Worm (Caenorhabditis elegans): ENCODE results near the gene C26B9.7.

The C26B9.7 gene

ce11 chrX:5330765-5331164 lies 11.3 kb upstream of the C26B9.7 start:
- no peak for TF ChIP-seq egl-27 (tag; optimal IDR thresholded peaks at IDR 0.05)
- no peak for TF ChIP-seq daf-12 (tag; optimal IDR thresholded peaks at IDR 0.05)
- no peak for TF ChIP-seq R02D3.7 (tag; optimal IDR thresholded peaks at IDR 0.05)
- no peak for TF ChIP-seq unc-62 (GFP tag; optimal IDR thresholded peaks at IDR 0.05)
- no peak for TF ChIP-seq nhr-77 (tag; optimal IDR thresholded peaks at IDR 0.05)
- no peak for TF ChIP-seq sea-2 (GFP tag; optimal IDR thresholded peaks at IDR 0.05)
- TF ChIP-seq mdl-1 (tag; optimal IDR thresholded peaks at IDR 0.05), result no peak
- TF ChIP-seq fkh-2 (tag; optimal IDR thresholded peaks at IDR 0.05), result no peak

ce11 chrX:5335368-5335767 lies 6.7 kb upstream of the C26B9.7 start, which contains the start of gene C26B9.6:
C26B9.6 (minus strand) TSS chrX:5335468.
- TF ChIP-seq nhr-76 (tag; optimal IDR thresholded peaks at IDR 0.05), result no peak
- TF ChIP-seq pha-4 (tag; optimal IDR thresholded peaks at IDR 0.05), result no peak
- no peak for TF ChIP-seq egl-27 (tag; optimal IDR thresholded peaks at IDR 0.05)
- no peak for TF ChIP-seq jun-1 (tag; optimal IDR thresholded peaks at IDR 0.05)
- TF ChIP-seq ceh-28 (tag; optimal IDR thresholded peaks at IDR 0.05), result no peak
- TF ChIP-seq zag-1 (tag; optimal IDR thresholded peaks at IDR 0.05), result no peak
- no peak for TF ChIP-seq ZK546.5 (tag; optimal IDR thresholded peaks at IDR 0.05)
- no peak for TF ChIP-seq nhr-11 (tag; optimal IDR thresholded peaks at IDR 0.05)
- TF ChIP-seq nhr-12 (tag; optimal IDR thresholded peaks at IDR 0.05), result no peak

ce11 chrX:5336498-5336897 lies 5.6 kb upstream of the C26B9.7 start:
- TF ChIP-seq jun-1 (tag; optimal IDR thresholded peaks at IDR 0.05) (peak; percentile 68), tbx-2 (tag; optimal IDR thresholded peaks at IDR 0.05) (peak; percentile 4), lin-39 (tag; optimal IDR thresholded peaks at IDR 0.05) (peak; percentile 71), nfya-1 (tag; optimal IDR thresholded peaks at IDR 0.05; ENCODE audit: insufficient read depth) (peak; percentile 84), nhr-43 (tag; optimal IDR thresholded peaks at IDR 0.05; ENCODE audit: poor library complexity, severe bottlenecking) (peak; percentile 74), nhr-23 (tag; optimal IDR thresholded peaks at IDR 0.05) (peak; percentile 75), lsy-12 (tag; optimal IDR thresholded peaks at IDR 0.05) (peak; percentile 30), ama-1 (optimal IDR thresholded peaks at IDR 0.05) (no peak), lin-15B (tag; optimal IDR thresholded peaks at IDR 0.05) (peak; percentile 29), aly-2 (tag; optimal IDR thresholded peaks at IDR 0.05) (no peak), mdl-1 (tag; optimal IDR thresholded peaks at IDR 0.05) (peak; percentile 6), hmg-11 (tag; optimal IDR thresholded peaks at IDR 0.05) (peak; percentile 56), ztf-4 (tag; optimal IDR thresholded peaks at IDR 0.05) (no peak), nhr-237 (tag; optimal IDR thresholded peaks at IDR 0.05) (no peak), ceh-9 (tag; optimal IDR thresholded peaks at IDR 0.05) (no peak), pha-4 (tag; optimal IDR thresholded peaks at IDR 0.05) (peak; percentile 71), unc-39 (tag; optimal IDR thresholded peaks at IDR 0.05) (no peak), fkh-10 (GFP tag; optimal IDR thresholded peaks at IDR 0.05) (no peak), ceh-28 (tag; optimal IDR thresholded peaks at IDR 0.05) (peak; percentile 33), nhr-28 (tag; optimal IDR thresholded peaks at IDR 0.05) (no peak), unc-62 (GFP tag; optimal IDR thresholded peaks at IDR 0.05) (no peak), nhr-25 (tag; optimal IDR thresholded peaks at IDR 0.05) (peak; percentile 80), mml-1 (tag; optimal IDR thresholded peaks at IDR 0.05) (no peak), pqm-1 (tag; optimal IDR thresholded peaks at IDR 0.05) (peak; percentile 52), snpc-4 (tag; optimal IDR thresholded peaks at IDR 0.05) (peak; percentile 59), egl-27 (tag; optimal IDR thresholded peaks at IDR 0.05) (peak; percentile 41), elt-2 (tag; optimal IDR thresholded peaks at IDR 0.05) (peak; percentile 59), ceh-82 (tag; optimal IDR thresholded peaks at IDR 0.05) (no peak)

ce11 chrX:5337959-5338358 lies 4.1 kb upstream of the C26B9.7 start, which contains the start of gene C26B9.3:
C26B9.3 (plus strand) TSS chrX:5338301.
- TF ChIP-seq nhr-25 (tag; optimal IDR thresholded peaks at IDR 0.05) (peak; percentile 40), mml-1 (tag; optimal IDR thresholded peaks at IDR 0.05) (no peak), hmg-11 (tag; optimal IDR thresholded peaks at IDR 0.05) (peak; percentile 18), nhr-23 (tag; optimal IDR thresholded peaks at IDR 0.05) (peak; percentile 51)

Data from whole organism, L3 larva.